Worm (Caenorhabditis elegans) whole organism, L3 larva: ENCODE data around the gene ints-7.

ENCODE experiments used
- R02D3.7 ChIP-seq: fragments of 150-350 bp; optimal IDR thresholded peaks from 2 replicates; lab custom pipeline; 2014; ENCODE audit warnings: missing biosample characterization, missing genetic modification characterization
- ZK546.5 ChIP-seq: sonication (generic microtip); optimal IDR thresholded peaks from 2 replicates; lab custom pipeline; 2017; ENCODE audit warnings: missing biosample characterization, missing genetic modification characterization
- aly-2 ChIP-seq: fragments of 150-350 bp; optimal IDR thresholded peaks from 2 replicates; lab custom pipeline; 2014; ENCODE audit warnings: missing biosample characterization, missing genetic modification characterization
- ceh-16 ChIP-seq: sonication (generic microtip); optimal IDR thresholded peaks from 2 replicates; lab custom pipeline; 2017; ENCODE audit warnings: missing biosample characterization, missing genetic modification characterization
- ceh-28 ChIP-seq: fragments of 150-350 bp; optimal IDR thresholded peaks from 2 replicates; lab custom pipeline; 2014; ENCODE audit warnings: missing biosample characterization, missing genetic modification reagents, missing genetic modification characterization
- ceh-82 ChIP-seq: fragments of 150-350 bp; optimal IDR thresholded peaks from 2 replicates; lab custom pipeline; 2014; ENCODE audit warnings: missing biosample characterization, missing genetic modification characterization
- daf-12 ChIP-seq: fragments of 150-350 bp; optimal IDR thresholded peaks from 2 replicates; lab custom pipeline; 2014; ENCODE audit warnings: missing biosample characterization, missing genetic modification reagents, missing genetic modification characterization
- egl-27 ChIP-seq: sonication (generic microtip); optimal IDR thresholded peaks from 4 replicates; lab custom pipeline; 2017; ENCODE audit warnings: missing biosample characterization, missing genetic modification reagents, missing genetic modification characterization
- egl-5 ChIP-seq: fragments of 150-350 bp; optimal IDR thresholded peaks from 2 replicates; lab custom pipeline; 2017; ENCODE audit warnings: missing biosample characterization, missing genetic modification reagents, missing genetic modification characterization, inconsistent platforms
- elt-1 ChIP-seq: fragments of 150-350 bp; optimal IDR thresholded peaks from 2 replicates; lab custom pipeline; 2014; ENCODE audit warnings: missing biosample characterization, missing genetic modification characterization
- elt-2 ChIP-seq: sonication (generic microtip); optimal IDR thresholded peaks from 2 replicates; lab custom pipeline; 2016; ENCODE audit warnings: missing genetic modification reagents, mild to moderate bottlenecking, missing genetic modification characterization, missing compliant biosample characterization
- eor-1 ChIP-seq, 2 experiments: fragments of 150-350 bp; optimal IDR thresholded peaks; 2 replicates each; lab custom pipeline; 2014 to 2018; ENCODE audit warnings: missing biosample characterization in 2 of 2, missing genetic modification characterization in 2 of 2
- fkh-10 ChIP-seq: sonication (generic microtip); optimal IDR thresholded peaks from 2 replicates; lab custom pipeline; 2017; ENCODE audit warnings: missing biosample characterization, missing genetic modification reagents, missing genetic modification characterization
- fkh-2 ChIP-seq: fragments of 150-350 bp; optimal IDR thresholded peaks from 2 replicates; lab custom pipeline; 2014; ENCODE audit warnings: missing biosample characterization, missing genetic modification reagents, missing genetic modification characterization
- fos-1 ChIP-seq: fragments of 150-350 bp; optimal IDR thresholded peaks from 2 replicates; lab custom pipeline; 2014; ENCODE audit warnings: missing biosample characterization, missing genetic modification characterization
- hmg-11 ChIP-seq: sonication (generic microtip); optimal IDR thresholded peaks from 2 replicates; lab custom pipeline; 2016; ENCODE audit warnings: missing genetic modification characterization, missing compliant biosample characterization
- lin-15B ChIP-seq: fragments of 150-350 bp; optimal IDR thresholded peaks from 2 replicates; lab custom pipeline; 2014; ENCODE audit warnings: missing biosample characterization, missing genetic modification characterization
- lin-39 ChIP-seq: fragments of 150-350 bp; optimal IDR thresholded peaks from 2 replicates; lab custom pipeline; 2018; ENCODE audit warnings: missing biosample characterization, missing genetic modification reagents, missing genetic modification characterization
- mdl-1 ChIP-seq: fragments of 150-350 bp; optimal IDR thresholded peaks from 2 replicates; lab custom pipeline; 2014; ENCODE audit warnings: missing biosample characterization, missing genetic modification characterization
- mml-1 ChIP-seq: fragments of 150-350 bp; sonication (generic microtip); optimal IDR thresholded peaks from 3 replicates; lab custom pipeline; 2014; ENCODE audit warnings: missing biosample characterization, missing genetic modification characterization
- nfya-1 ChIP-seq: sonication (generic microtip); optimal IDR thresholded peaks from 2 replicates; lab custom pipeline; 2017; ENCODE audit warnings: missing genetic modification characterization, mild to moderate bottlenecking, missing compliant biosample characterization, antibody characterized with exemption, moderate library complexity; ENCODE audit not compliant: insufficient read depth
- nhr-12 ChIP-seq: fragments of 150-350 bp; optimal IDR thresholded peaks from 2 replicates; lab custom pipeline; 2014; ENCODE audit warnings: missing biosample characterization, missing genetic modification characterization
- nhr-23 ChIP-seq: fragments of 150-350 bp; optimal IDR thresholded peaks from 2 replicates; lab custom pipeline; 2014; ENCODE audit warnings: missing biosample characterization, missing genetic modification reagents, missing genetic modification characterization
- nhr-237 ChIP-seq: fragments of 150-350 bp; optimal IDR thresholded peaks from 2 replicates; lab custom pipeline; 2014; ENCODE audit warnings: missing biosample characterization, missing genetic modification characterization
- nhr-43 ChIP-seq: sonication (generic microtip); optimal IDR thresholded peaks from 2 replicates; lab custom pipeline; 2016; ENCODE audit warnings: mild to moderate bottlenecking, missing genetic modification characterization, missing compliant biosample characterization; ENCODE audit not compliant: poor library complexity, severe bottlenecking
- nhr-77 ChIP-seq: fragments of 150-350 bp; optimal IDR thresholded peaks from 2 replicates; lab custom pipeline; 2014; ENCODE audit warnings: missing biosample characterization, missing genetic modification characterization
- pha-4 ChIP-seq: fragments of 150-350 bp; optimal IDR thresholded peaks from 2 replicates; lab custom pipeline; 2014; ENCODE audit warnings: missing biosample characterization, missing genetic modification reagents, missing genetic modification characterization
- pqm-1 ChIP-seq: fragments of 150-350 bp; optimal IDR thresholded peaks from 2 replicates; lab custom pipeline; 2017; ENCODE audit warnings: missing biosample characterization, missing genetic modification characterization, inconsistent platforms
- sea-2 ChIP-seq: fragments of 150-350 bp; sonication (generic microtip); optimal IDR thresholded peaks from 4 replicates; lab custom pipeline; 2014; ENCODE audit warnings: missing biosample characterization, missing genetic modification reagents, missing genetic modification characterization
- snpc-4 ChIP-seq: fragments of 150-350 bp; optimal IDR thresholded peaks from 2 replicates; lab custom pipeline; 2014; ENCODE audit warnings: missing biosample characterization, missing genetic modification characterization
- tbx-2 ChIP-seq: sonication (generic microtip); optimal IDR thresholded peaks from 2 replicates; lab custom pipeline; 2016; ENCODE audit warnings: mild to moderate bottlenecking, missing genetic modification characterization, missing compliant biosample characterization
- zag-1 ChIP-seq: fragments of 150-350 bp; optimal IDR thresholded peaks from 2 replicates; lab custom pipeline; 2014; ENCODE audit warnings: missing biosample characterization, missing genetic modification characterization
- ztf-4 ChIP-seq: fragments of 150-350 bp; optimal IDR thresholded peaks from 2 replicates; lab custom pipeline; 2014; ENCODE audit warnings: missing biosample characterization, missing genetic modification characterization

ints-7 gene

ce11 chrII:11592023-11592422, 9.4 kb downstream of the ints-7 start, which contains the start of gene F07A11.1:
Gene F07A11.1 (minus strand): TSS chrII:11592123.
- TF ChIP-seq zag-1 (tag; lab: Kevin White, UChicago) (no peak), fkh-2 (tag; lab: Kevin White, UChicago) (no peak), fos-1 (tag; lab: Kevin White, UChicago) (no peak), elt-1 (no peak), nhr-43 (tag; lab: Kevin White, UChicago) (no peak), snpc-4 (tag; lab: Kevin White, UChicago) (no peak), fkh-10 (GFP tag; lab: Kevin White, UChicago) (no peak), nhr-237 (tag; lab: Kevin White, UChicago) (no peak), daf-12 (tag; lab: Kevin White, UChicago) (no peak), mml-1 (no peak), ceh-82 (tag; lab: Kevin White, UChicago) (no peak), R02D3.7 (tag; lab: Kevin White, UChicago) (no peak), egl-27 (tag; lab: Kevin White, UChicago) (no peak), hmg-11 (tag; lab: Kevin White, UChicago) (no peak), pqm-1 (tag; lab: Kevin White, UChicago) (no peak), nhr-23 (tag; lab: Kevin White, UChicago) (no peak), tbx-2 (no peak), ztf-4 (tag; lab: Kevin White, UChicago) (no peak), lin-15B (tag; lab: Kevin White, UChicago) (no peak)
- TF ChIP-seq, all 47 proteins: peak for 0

- TF ChIP-seq lin-15B (tag; lab: Kevin White, UChicago) (peak; percentile 1), nhr-12 (no peak), lin-39 (tag; lab: Kevin White, UChicago) (peak; percentile 24), mdl-1 (tag; lab: Kevin White, UChicago) (peak; percentile 45)
Measured at ce11 chrII:11595368-11595996, 12.8 kb downstream of the ints-7 start, which contains the start of gene gfat-1. Gene gfat-1 (minus strand): TSS chrII:11595418.

- no peak for TF ChIP-seq egl-5 (tag; lab: Kevin White, UChicago)
- no peak for TF ChIP-seq nhr-12
- TF ChIP-seq nfya-1 (tag; lab: Kevin White, UChicago): no peak
- no peak for TF ChIP-seq pha-4
- TF ChIP-seq aly-2 (tag; lab: Kevin White, UChicago): no peak
- peak; percentile 73 for TF ChIP-seq elt-2 (tag; lab: Kevin White, UChicago)
- no peak for TF ChIP-seq sea-2
- peak; percentile 23 for TF ChIP-seq ceh-28 (tag; lab: Kevin White, UChicago)
- TF ChIP-seq pqm-1 (tag; lab: Kevin White, UChicago): peak; percentile 27
- no peak for TF ChIP-seq ZK546.5 (tag; lab: Kevin White, UChicago)
- TF ChIP-seq ceh-16 (tag; lab: Kevin White, UChicago): no peak
Measured at ce11 chrII:11596157-11596740, 13.6 kb downstream of the ints-7 start.

ce11 chrII:11599751-11600150, 17.1 kb downstream of the ints-7 start, which contains the start of gene npp-5:
Gene npp-5 (minus strand): TSS chrII:11599809.
- TF ChIP-seq sea-2: no peak
- no peak for TF ChIP-seq eor-1 (tag; optimal IDR thresholded peaks at IDR 0.05; lab: Kevin White, UChicago)
- no peak for TF ChIP-seq nhr-77
- TF ChIP-seq snpc-4 (tag; lab: Kevin White, UChicago): no peak
- TF ChIP-seq tbx-2: no peak
- no peak for TF ChIP-seq nhr-23 (tag; lab: Kevin White, UChicago)
- peak; percentile 65 for TF ChIP-seq nfya-1 (tag; lab: Kevin White, UChicago)
- TF ChIP-seq pha-4: peak; percentile 58
- TF ChIP-seq R02D3.7 (tag; lab: Kevin White, UChicago): no peak
- no peak for TF ChIP-seq ZK546.5 (tag; lab: Kevin White, UChicago)
- TF ChIP-seq hmg-11 (tag; lab: Kevin White, UChicago): no peak
